Worm (Caenorhabditis elegans) whole organism, L2 larva: Measurements from ENCODE around the gene F10E9.12.

Experiments
- ama-1 ChIP-seq: fragments of 150-350 bp; optimal IDR thresholded peaks from 2 replicates; lab custom pipeline; 2018; ENCODE audit warnings: inconsistent platforms
- egl-27 ChIP-seq: sonication (generic microtip); optimal IDR thresholded peaks from 3 replicates; lab custom pipeline; 2017; ENCODE audit warnings: missing biosample characterization, missing genetic modification reagents, missing genetic modification characterization
- lin-13 ChIP-seq: fragments of 150-350 bp; optimal IDR thresholded peaks from 2 replicates; lab custom pipeline; 2014; ENCODE audit warnings: missing biosample characterization, missing genetic modification reagents, missing genetic modification characterization
- mdl-1 ChIP-seq, 2 experiments: fragments of 150-350 bp in 1 of 2; sonication (generic microtip) in 1 of 2; optimal IDR thresholded peaks; 2 replicates each; lab custom pipeline; 2017; ENCODE audit warnings: missing biosample characterization in 2 of 2, missing genetic modification characterization in 2 of 2
- ztf-1 ChIP-seq: fragments of 200-800 bp; sonication (Bioruptor generic); conservative IDR thresholded peaks from 2 replicates; pipeline ENCODE4 v1.3.6; 2022; ENCODE audit warnings: missing genetic modification characterization, missing compliant biosample characterization

DNA sequence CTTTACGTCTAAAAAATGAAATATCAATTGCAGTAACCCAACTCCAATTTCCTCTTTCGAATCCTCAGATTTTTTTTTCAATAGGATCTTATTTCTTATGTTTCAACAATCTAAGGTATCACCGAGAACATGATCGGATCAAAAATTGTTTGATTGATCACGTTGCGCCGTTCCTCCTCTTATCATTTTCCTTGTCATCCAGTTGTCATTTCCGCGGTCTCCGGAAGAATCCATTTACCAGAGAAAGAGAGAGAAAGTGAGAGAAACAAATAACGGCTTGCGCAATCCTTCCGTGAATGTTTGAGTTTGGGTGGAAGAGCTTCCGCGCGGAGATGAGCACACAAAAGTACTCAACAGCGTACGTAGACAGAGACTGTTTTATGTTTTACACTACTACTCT, 31.1 kb upstream of the F10E9.12 start:
- TF ChIP-seq ztf-1 (GFP tag; lab: Robert Waterston, UW) (no peak), mdl-1 (tag; optimal IDR thresholded peaks at IDR 0.05; lab: Kevin White, UChicago) (no peak), ama-1 (lab: Kevin White, UChicago) (no peak), lin-13 (GFP tag; lab: Kevin White, UChicago) (no peak), egl-27 (no peak)
